Worm (Caenorhabditis elegans) whole organism, young adult: ENCODE results near the gene srv-3.

Source experiments
- F10E7.11 ChIP-seq: sonication (generic microtip); optimal IDR thresholded peaks from 2 replicates; lab custom pipeline; 2017; ENCODE audit warnings: mild to moderate bottlenecking, missing genetic modification characterization, moderate library complexity, missing compliant biosample characterization
- F49E8.2 ChIP-seq: sonication (generic microtip); optimal IDR thresholded peaks from 3 replicates; lab custom pipeline; 2017; ENCODE audit warnings: missing genetic modification characterization, mild to moderate bottlenecking, missing compliant biosample characterization, antibody characterized with exemption, moderate library complexity; ENCODE audit not compliant: insufficient read depth
- F55B11.4 ChIP-seq: sonication (generic microtip); optimal IDR thresholded peaks from 2 replicates; lab custom pipeline; 2016; ENCODE audit warnings: missing compliant biosample characterization, missing genetic modification characterization, borderline replicate concordance; ENCODE audit not compliant: insufficient read depth
- aptf-2 ChIP-seq: fragments of 200-800 bp; sonication (Bioruptor generic); conservative IDR thresholded peaks from 2 replicates; pipeline ENCODE4 v1.3.6; 2022; ENCODE audit warnings: missing genetic modification reagents, missing genetic modification characterization, missing compliant biosample characterization
- dpl-1 ChIP-seq: fragments of 150-350 bp; optimal IDR thresholded peaks from 2 replicates; lab custom pipeline; 2014; ENCODE audit warnings: missing biosample characterization, missing genetic modification reagents, missing genetic modification characterization
- lin-54 ChIP-seq: fragments of 200-800 bp; sonication (Bioruptor generic); optimal IDR thresholded peaks from 2 replicates; lab custom pipeline; 2018; ENCODE audit warnings: mild to moderate bottlenecking, missing genetic modification characterization, missing compliant biosample characterization
- madf-8 ChIP-seq: fragments of 200-800 bp; sonication (Bioruptor generic); conservative IDR thresholded peaks from 2 replicates; pipeline ENCODE4 v1.3.6; 2022; ENCODE audit warnings: missing genetic modification reagents, missing genetic modification characterization, missing compliant biosample characterization
- somi-1 ChIP-seq: fragments of 200-800 bp; sonication (Bioruptor generic); optimal IDR thresholded peaks from 2 replicates; lab custom pipeline; 2018; ENCODE audit warnings: mild to moderate bottlenecking, missing genetic modification characterization, missing compliant biosample characterization

ce11 chrV:19715419-19715818, 6.7 kb upstream of the srv-3 start, which contains the start of gene Y43F8C.16:
- TF ChIP-seq F10E7.11 (tag; lab: Kevin White, UChicago), result no peak
- TF ChIP-seq somi-1 (GFP tag; lab: Kevin White, UChicago), result no peak
- TF ChIP-seq F55B11.4 (tag; lab: Kevin White, UChicago), result no peak
- TF ChIP-seq aptf-2 (GFP tag; lab: Robert Waterston, UW), result no peak
- TF ChIP-seq madf-8 (GFP tag; lab: Robert Waterston, UW), result no peak
- no peak for TF ChIP-seq lin-54 (GFP tag; lab: Kevin White, UChicago)
- TF ChIP-seq dpl-1 (GFP tag; lab: Kevin White, UChicago), result no peak
- no peak for TF ChIP-seq F49E8.2 (tag; lab: Kevin White, UChicago)
